Worm (Caenorhabditis elegans) whole organism, late embryonic: ENCODE data around the gene T05A8.3.
"Not testable (repeated sequence)": the region's sequence is repeated elsewhere in the genome, so short reads cannot be mapped to it uniquely, and the experiment has no call there.

Source experiments
- C38D4.7 ChIP-seq: fragments of 200-800 bp; sonication (Bioruptor generic); optimal IDR thresholded peaks from 2 replicates; lab custom pipeline; 2018; ENCODE audit warnings: mild to moderate bottlenecking, missing genetic modification characterization, moderate library complexity, missing compliant biosample characterization
- F13H6.1 ChIP-seq: sonication (generic microtip); optimal IDR thresholded peaks from 2 replicates; lab custom pipeline; 2016; ENCODE audit warnings: missing genetic modification characterization, missing compliant biosample characterization
- K02D7.2 ChIP-seq: sonication (generic microtip); optimal IDR thresholded peaks from 2 replicates; lab custom pipeline; 2017; ENCODE audit warnings: mild to moderate bottlenecking, missing genetic modification characterization, missing compliant biosample characterization
- Y22D7AL.16 ChIP-seq: sonication (generic microtip); optimal IDR thresholded peaks from 2 replicates; lab custom pipeline; 2016; ENCODE audit warnings: missing genetic modification characterization, missing compliant biosample characterization
- ahr-1 ChIP-seq: sonication (generic microtip); optimal IDR thresholded peaks from 2 replicates; lab custom pipeline; 2016; ENCODE audit warnings: missing genetic modification characterization, missing compliant biosample characterization
- ama-1 ChIP-seq: fragments of 150-350 bp; optimal IDR thresholded peaks from 2 replicates; lab custom pipeline; 2014
- ceh-14 ChIP-seq: sonication (generic microtip); optimal IDR thresholded peaks from 2 replicates; lab custom pipeline; 2016; ENCODE audit warnings: missing genotype, missing genetic modification characterization, missing compliant biosample characterization
- ceh-18 ChIP-seq: sonication (generic microtip); optimal IDR thresholded peaks from 2 replicates; lab custom pipeline; 2016; ENCODE audit warnings: missing genetic modification characterization, missing compliant biosample characterization
- ceh-22 ChIP-seq: sonication (generic microtip); optimal IDR thresholded peaks from 2 replicates; lab custom pipeline; 2017; ENCODE audit warnings: missing biosample characterization, missing genetic modification characterization
- ceh-31 ChIP-seq: sonication (generic microtip); optimal IDR thresholded peaks from 2 replicates; lab custom pipeline; 2016; ENCODE audit warnings: missing genetic modification characterization, missing compliant biosample characterization
- ceh-34 ChIP-seq: sonication (generic microtip); optimal IDR thresholded peaks from 2 replicates; lab custom pipeline; 2016; ENCODE audit warnings: mild to moderate bottlenecking, missing genetic modification characterization, missing compliant biosample characterization
- che-1 ChIP-seq: sonication (generic microtip); optimal IDR thresholded peaks from 2 replicates; lab custom pipeline; 2016; ENCODE audit warnings: mild to moderate bottlenecking, missing genetic modification characterization, missing compliant biosample characterization
- dve-1 ChIP-seq: sonication (generic microtip); optimal IDR thresholded peaks from 2 replicates; lab custom pipeline; 2017; ENCODE audit warnings: antibody characterized with exemption, mild to moderate bottlenecking, missing genetic modification characterization, missing compliant biosample characterization
- elt-2 ChIP-seq: sonication (generic microtip); optimal IDR thresholded peaks from 2 replicates; lab custom pipeline; 2016; ENCODE audit warnings: missing genetic modification reagents, missing genetic modification characterization, missing compliant biosample characterization
- eyg-1 ChIP-seq: sonication (generic microtip); optimal IDR thresholded peaks from 2 replicates; lab custom pipeline; 2016; ENCODE audit warnings: missing genotype, missing genetic modification characterization, missing compliant biosample characterization
- fax-1 ChIP-seq: sonication (generic microtip); optimal IDR thresholded peaks from 2 replicates; lab custom pipeline; 2016; ENCODE audit warnings: missing genotype, missing genetic modification characterization, missing compliant biosample characterization
- gmeb-2 ChIP-seq: sonication (generic microtip); optimal IDR thresholded peaks from 2 replicates; lab custom pipeline; 2016; ENCODE audit warnings: missing genetic modification characterization, inconsistent platforms, missing compliant biosample characterization
- hlh-13 ChIP-seq: fragments of 200-800 bp; sonication (Bioruptor generic); optimal IDR thresholded peaks from 2 replicates; lab custom pipeline; 2018; ENCODE audit warnings: mild to moderate bottlenecking, missing genetic modification characterization, missing compliant biosample characterization
- hlh-6 ChIP-seq: sonication (generic microtip); optimal IDR thresholded peaks from 2 replicates; lab custom pipeline; 2016; ENCODE audit warnings: missing genotype, missing genetic modification characterization, missing compliant biosample characterization
- hlh-8 ChIP-seq: sonication (generic microtip); optimal IDR thresholded peaks from 2 replicates; lab custom pipeline; 2016; ENCODE audit warnings: missing genotype, missing genetic modification characterization, missing compliant biosample characterization
- madf-2 ChIP-seq: sonication (generic microtip); optimal IDR thresholded peaks from 2 replicates; lab custom pipeline; 2017; ENCODE audit warnings: missing genetic modification characterization, missing compliant biosample characterization
- mec-3 ChIP-seq: sonication (generic microtip); optimal IDR thresholded peaks from 2 replicates; lab custom pipeline; 2016; ENCODE audit warnings: borderline replicate concordance, missing genetic modification characterization, missing compliant biosample characterization
- nhr-11 ChIP-seq: fragments of 150-350 bp; optimal IDR thresholded peaks from 2 replicates; lab custom pipeline; 2014; ENCODE audit warnings: missing biosample characterization, missing genetic modification characterization
- nhr-232 ChIP-seq: sonication (generic microtip); optimal IDR thresholded peaks from 2 replicates; lab custom pipeline; 2016; ENCODE audit warnings: missing genetic modification characterization, missing compliant biosample characterization
- npax-4 ChIP-seq: sonication (generic microtip); optimal IDR thresholded peaks from 2 replicates; lab custom pipeline; 2016; ENCODE audit warnings: missing genetic modification characterization, missing compliant biosample characterization
- odd-2 ChIP-seq: sonication (generic microtip); optimal IDR thresholded peaks from 2 replicates; lab custom pipeline; 2017; ENCODE audit warnings: antibody characterized with exemption, mild to moderate bottlenecking, missing genetic modification characterization, missing compliant biosample characterization
- pha-4 ChIP-seq: fragments of 150-350 bp; optimal IDR thresholded peaks from 2 replicates; lab custom pipeline; 2018; ENCODE audit warnings: missing biosample characterization, missing genetic modification reagents, missing genetic modification characterization
- sox-4 ChIP-seq: sonication (generic microtip); optimal IDR thresholded peaks from 2 replicates; lab custom pipeline; 2017; ENCODE audit warnings: mild to moderate bottlenecking, missing genetic modification characterization, inconsistent platforms, missing compliant biosample characterization
- tbx-7 ChIP-seq: sonication (generic microtip); optimal IDR thresholded peaks from 2 replicates; lab custom pipeline; 2016; ENCODE audit warnings: missing genotype, missing genetic modification characterization, missing compliant biosample characterization
- unc-3 ChIP-seq, 2 experiments: fragments of 200-800 bp in 1 of 2; sonication (Bioruptor generic) in 1 of 2; sonication (generic microtip) in 1 of 2; conservative IDR thresholded peaks in 1 of 2; optimal IDR thresholded peaks in 1 of 2; 2 replicates each; pipeline versions ENCODE4 v1.3.6 to Lab custom; 2016 to 2022; ENCODE audit warnings: missing compliant biosample characterization in 2 of 2, missing genetic modification characterization in 2 of 2, missing genetic modification reagents in 1 of 2
- unc-42 ChIP-seq: sonication (generic microtip); optimal IDR thresholded peaks from 2 replicates; lab custom pipeline; 2016; ENCODE audit warnings: missing genotype, missing genetic modification characterization, missing compliant biosample characterization
- unc-55 ChIP-seq: sonication (generic microtip); optimal IDR thresholded peaks from 2 replicates; lab custom pipeline; 2017; ENCODE audit warnings: missing biosample characterization, missing genetic modification reagents, missing genetic modification characterization
- unc-86 ChIP-seq: sonication (generic microtip); optimal IDR thresholded peaks from 2 replicates; lab custom pipeline; 2016; ENCODE audit warnings: missing genetic modification characterization, missing compliant biosample characterization
- ztf-16 ChIP-seq: sonication (generic microtip); optimal IDR thresholded peaks from 2 replicates; lab custom pipeline; 2017; ENCODE audit warnings: missing genetic modification characterization, missing compliant biosample characterization

T05A8.3 gene

ce11 chrII:2700229-2700628 lies 17.0 kb downstream of the T05A8.3 start, which contains the start of gene sri-61:
Gene sri-61, minus strand, starts transcription at chrII:2700329.
- no peak for TF ChIP-seq ztf-16
- no peak for TF ChIP-seq unc-3 (GFP tag; conservative IDR thresholded peaks at IDR 0.05; lab: Robert Waterston, UW)
- no peak for TF ChIP-seq unc-3 (tag; optimal IDR thresholded peaks at IDR 0.05; lab: Kevin White, UChicago)
- no peak for TF ChIP-seq unc-55 (GFP tag; lab: Kevin White, UChicago)
- TF ChIP-seq tbx-7 (tag; lab: Kevin White, UChicago), result no peak
- TF ChIP-seq, all 69 proteins: peak for 0

- TF ChIP-seq ceh-31 (tag; lab: Kevin White, UChicago) (no peak), ceh-14 (tag; lab: Kevin White, UChicago) (no peak), elt-2 (tag; lab: Kevin White, UChicago) (no peak), hlh-13 (GFP tag; lab: Kevin White, UChicago) (no peak), eyg-1 (no peak), ahr-1 (no peak), unc-55 (GFP tag; lab: Kevin White, UChicago) (no peak), ama-1 (lab: Kevin White, UChicago) (no peak), unc-86 (tag; lab: Kevin White, UChicago) (no peak), dve-1 (tag; lab: Kevin White, UChicago) (no peak), nhr-11 (tag; lab: Kevin White, UChicago) (no peak), unc-42 (tag; lab: Kevin White, UChicago) (no peak), mec-3 (tag; lab: Kevin White, UChicago) (no peak), ceh-18 (tag; lab: Kevin White, UChicago) (no peak), che-1 (tag; lab: Kevin White, UChicago) (no peak), nhr-232 (tag; lab: Kevin White, UChicago) (no peak), sox-4 (tag; lab: Kevin White, UChicago) (no peak)
- TF ChIP-seq, all 69 proteins: peak for 0
Measured at ce11 chrII:2698378-2698777, 18.9 kb downstream of the T05A8.3 start, which contains the start of gene sri-62. Gene sri-62, minus strand, starts transcription at chrII:2698478.

ce11 chrII:2695079-2695478 lies 22.2 kb downstream of the T05A8.3 start:
- TF ChIP-seq unc-42 (tag; lab: Kevin White, UChicago) (peak; percentile 46), fax-1 (no peak)

- TF ChIP-seq ceh-22 (tag; lab: Kevin White, UChicago) (no peak), odd-2 (tag; lab: Kevin White, UChicago) (no peak), mec-3 (tag; lab: Kevin White, UChicago) (no peak)
Measured at ce11 chrII:2692476-2692875, 24.8 kb downstream of the T05A8.3 start, which contains the start of gene set-11. Gene set-11, minus strand, starts transcription at chrII:2692576.

ce11 chrII:2690080-2690479 lies 27.2 kb downstream of the T05A8.3 start, which contains the start of gene nspf-3:
Gene nspf-3, minus strand, starts transcription at chrII:2690180.
- TF ChIP-seq npax-4 (tag; lab: Kevin White, UChicago), result no peak
- TF ChIP-seq sox-4 (tag; lab: Kevin White, UChicago), result no peak
- TF ChIP-seq ceh-34 (tag; lab: Kevin White, UChicago), result no peak
- TF ChIP-seq ceh-14 (tag; lab: Kevin White, UChicago), result no peak
- TF ChIP-seq madf-2, result no peak
- no peak for TF ChIP-seq tbx-7 (tag; lab: Kevin White, UChicago)
- no peak for TF ChIP-seq hlh-6 (tag; lab: Kevin White, UChicago)
- no peak for TF ChIP-seq hlh-8 (tag; lab: Kevin White, UChicago)
- no peak for TF ChIP-seq unc-3 (GFP tag; conservative IDR thresholded peaks at IDR 0.05; lab: Robert Waterston, UW)
- TF ChIP-seq unc-3 (tag; optimal IDR thresholded peaks at IDR 0.05; lab: Kevin White, UChicago), result no peak
- TF ChIP-seq F13H6.1 (tag; lab: Kevin White, UChicago), result no peak
- TF ChIP-seq ztf-16, result no peak
- TF ChIP-seq pha-4 (tag; lab: Kevin White, UChicago), result no peak
- no peak for TF ChIP-seq gmeb-2 (tag; lab: Kevin White, UChicago)

ce11 chrII:2688616-2689015 lies 28.6 kb downstream of the T05A8.3 start, which contains the start of gene nspf-2:
Gene nspf-2, plus strand, starts transcription at chrII:2688916.
- TF ChIP-seq K02D7.2 (tag; lab: Kevin White, UChicago); C38D4.7 (GFP tag; lab: Kevin White, UChicago); Y22D7AL.16 (tag; lab: Kevin White, UChicago): not testable (repeated sequence)
